Worm (Caenorhabditis elegans): ENCODE measurements around the gene F13E9.15.

DNA sequence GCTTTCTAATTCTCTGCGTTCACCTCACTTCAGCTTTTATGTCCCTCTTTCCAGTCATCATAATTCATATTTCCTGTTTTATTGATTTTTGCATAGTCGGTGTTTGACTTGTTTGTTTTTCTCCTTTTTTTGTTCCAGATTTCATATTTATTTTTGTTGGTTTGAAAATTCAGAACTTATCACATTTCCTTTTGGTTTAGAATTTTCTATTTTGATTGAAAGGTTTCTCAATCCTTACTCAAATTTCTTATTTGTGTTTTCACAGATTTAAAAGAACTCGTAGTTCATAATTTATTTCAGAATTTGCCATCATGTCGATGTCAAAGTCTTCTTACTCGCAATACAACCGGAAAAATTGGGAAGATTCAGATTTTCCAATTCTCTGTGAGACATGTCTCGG lies 28.6 kb downstream of the F13E9.15 start, which contains the start of gene rbm-22:
- TF ChIP-seq pha-4 (tag; optimal IDR thresholded peaks at IDR 0.05), result no peak
- TF ChIP-seq lin-39 (tag; optimal IDR thresholded peaks at IDR 0.05), result no peak
- TF ChIP-seq snpc-4 (tag; optimal IDR thresholded peaks at IDR 0.05), result no peak
- TF ChIP-seq nhr-77 (tag; optimal IDR thresholded peaks at IDR 0.05), result no peak
- no peak for TF ChIP-seq elt-2 (tag; optimal IDR thresholded peaks at IDR 0.05)
- TF ChIP-seq mdl-1 (tag; optimal IDR thresholded peaks at IDR 0.05), result no peak
